Worm (Caenorhabditis elegans) whole organism, late embryonic: ENCODE results near the gene F16G10.10.

Experiments
- ama-1 ChIP-seq: fragments of 150-350 bp; optimal IDR thresholded peaks from 2 replicates; lab custom pipeline; 2014
- hlh-30 ChIP-seq: sonication (generic microtip); optimal IDR thresholded peaks from 2 replicates; lab custom pipeline; 2017; ENCODE audit warnings: antibody characterized with exemption, missing genetic modification characterization, missing compliant biosample characterization; ENCODE audit not compliant: insufficient read depth
- hlh-6 ChIP-seq: sonication (generic microtip); optimal IDR thresholded peaks from 2 replicates; lab custom pipeline; 2016; ENCODE audit warnings: missing genotype, missing genetic modification characterization, missing compliant biosample characterization
- pag-3 ChIP-seq: sonication (generic microtip); optimal IDR thresholded peaks from 2 replicates; lab custom pipeline; 2016; ENCODE audit warnings: missing compliant biosample characterization, missing genetic modification characterization, borderline replicate concordance
- rnt-1 ChIP-seq: sonication (generic microtip); optimal IDR thresholded peaks from 2 replicates; lab custom pipeline; 2016; ENCODE audit warnings: missing genetic modification characterization, missing compliant biosample characterization
- unc-86 ChIP-seq: sonication (generic microtip); optimal IDR thresholded peaks from 2 replicates; lab custom pipeline; 2016; ENCODE audit warnings: missing genetic modification characterization, missing compliant biosample characterization

ce11 chrII:2398884-2399283, 8.1 kb upstream of the F16G10.10 start, which contains the start of gene F16G10.14:
- TF ChIP-seq hlh-30 (no peak), pag-3 (tag; lab: Kevin White, UChicago) (no peak), hlh-6 (tag; lab: Kevin White, UChicago) (no peak), ama-1 (lab: Kevin White, UChicago) (no peak), rnt-1 (tag; lab: Kevin White, UChicago) (no peak), unc-86 (tag; lab: Kevin White, UChicago) (no peak)
